Worm (Caenorhabditis elegans) whole organism, mixed stage, embryonic: ENCODE results near the gene R09A8.1.

Source experiments
- ceh-43 ChIP-seq: fragments of 200-800 bp; sonication (Bioruptor generic); optimal IDR thresholded peaks from 2 replicates; lab custom pipeline; 2018; ENCODE audit warnings: mild to moderate bottlenecking, missing genetic modification characterization, moderate library complexity, missing compliant biosample characterization
- cnd-1 ChIP-seq: fragments of 200-800 bp; sonication (Bioruptor generic); optimal IDR thresholded peaks from 2 replicates; lab custom pipeline; 2018; ENCODE audit warnings: mild to moderate bottlenecking, missing genetic modification characterization, missing compliant biosample characterization
- hlh-1 ChIP-seq: fragments of 150-350 bp; optimal IDR thresholded peaks from 2 replicates; lab custom pipeline; 2014; ENCODE audit warnings: missing biosample characterization, missing genetic modification reagents, missing genetic modification characterization
- lsy-2 ChIP-seq: fragments of 150-350 bp; optimal IDR thresholded peaks from 2 replicates; lab custom pipeline; 2014; ENCODE audit warnings: missing biosample characterization, missing genetic modification characterization
- mep-1 ChIP-seq: fragments of 150-350 bp; optimal IDR thresholded peaks from 2 replicates; lab custom pipeline; 2017; ENCODE audit warnings: missing biosample characterization, missing genetic modification reagents, missing genetic modification characterization, inconsistent platforms
- pha-4 ChIP-seq: fragments of 150-350 bp; optimal IDR thresholded peaks from 2 replicates; lab custom pipeline; 2018; ENCODE audit warnings: missing biosample characterization, missing genetic modification reagents, missing genetic modification characterization
- ztf-11 ChIP-seq: fragments of 150-350 bp; optimal IDR thresholded peaks from 2 replicates; lab custom pipeline; 2014; ENCODE audit warnings: missing biosample characterization, missing genetic modification characterization

ce11 chrX:12619165-12619564, 5.6 kb downstream of the R09A8.1 start, which contains the start of gene R09A8.2:
- no peak for TF ChIP-seq mep-1 (tag; lab: Kevin White, UChicago)
- no peak for TF ChIP-seq pha-4 (tag; lab: Kevin White, UChicago)
- no peak for TF ChIP-seq cnd-1 (tag; lab: Kevin White, UChicago)
- no peak for TF ChIP-seq ceh-43 (GFP tag; lab: Kevin White, UChicago)
- no peak for TF ChIP-seq ztf-11 (tag; lab: Kevin White, UChicago)
- no peak for TF ChIP-seq lsy-2 (tag; lab: Kevin White, UChicago)
- TF ChIP-seq hlh-1 (tag; lab: Kevin White, UChicago), result no peak
